Fruit fly (Drosophila melanogaster) whole organism, pupa: ENCODE data around the gene nmo.

Source experiments
- CG10348 ChIP-seq: fragments of 200-800 bp; sonication (Bioruptor generic); IDR thresholded peaks from 2 replicates; pipeline ENCODE4 v1.3.6; 2022; ENCODE audit warnings: missing biosample characterization, missing genetic modification characterization
- CG12605 ChIP-seq: fragments of 200-800 bp; sonication (Bioruptor generic); IDR thresholded peaks from 2 replicates; pipeline ENCODE4 v1.3.6; 2022; ENCODE audit warnings: missing biosample characterization, missing genetic modification characterization
- CG13204 ChIP-seq: fragments of 200-800 bp; sonication (Bioruptor generic); optimal IDR thresholded peaks from 2 replicates; lab custom pipeline; 2018; ENCODE audit warnings: missing biosample characterization, mild to moderate bottlenecking, missing genetic modification characterization, moderate library complexity
- CG14655 ChIP-seq: fragments of 200-800 bp; sonication (Bioruptor generic); optimal IDR thresholded peaks from 3 replicates; lab custom pipeline; 2017; ENCODE audit warnings: mild to moderate bottlenecking, missing biosample characterization, missing genetic modification reagents, missing genetic modification characterization
- CG15710 ChIP-seq: fragments of 200-800 bp; sonication (Bioruptor generic); optimal IDR thresholded peaks from 2 replicates; lab custom pipeline; 2018; ENCODE audit warnings: missing biosample characterization, mild to moderate bottlenecking, missing genetic modification characterization, moderate library complexity
- CG17806 ChIP-seq: fragments of 200-800 bp; sonication (Bioruptor generic); optimal IDR thresholded peaks from 2 replicates; lab custom pipeline; 2018; ENCODE audit warnings: missing biosample characterization, mild to moderate bottlenecking, missing genetic modification characterization, moderate library complexity
- CG32121 ChIP-seq: fragments of 200-800 bp; sonication (Bioruptor generic); IDR thresholded peaks from 2 replicates; pipeline ENCODE4 v1.3.6; 2022; ENCODE audit warnings: missing biosample characterization, missing genetic modification characterization
- CG34367 ChIP-seq: fragments of 200-800 bp; sonication (Bioruptor generic); optimal IDR thresholded peaks from 2 replicates; lab custom pipeline; 2018; ENCODE audit warnings: missing biosample characterization, mild to moderate bottlenecking, missing genetic modification characterization
- CG4496 ChIP-seq: fragments of 200-800 bp; sonication (Bioruptor generic); IDR thresholded peaks from 3 replicates; pipeline ENCODE4 v1.3.6; 2022; ENCODE audit warnings: missing biosample characterization, missing genetic modification characterization
- CG8159 ChIP-seq: fragments of 200-800 bp; sonication (Bioruptor generic); optimal IDR thresholded peaks from 3 replicates; lab custom pipeline; 2018; ENCODE audit warnings: missing biosample characterization, mild to moderate bottlenecking, missing genetic modification characterization, moderate library complexity
- CG8301 ChIP-seq: fragments of 200-800 bp; sonication (Bioruptor generic); optimal IDR thresholded peaks from 2 replicates; lab custom pipeline; 2018; ENCODE audit warnings: missing biosample characterization, mild to moderate bottlenecking, missing genetic modification characterization
- CG9948 ChIP-seq: fragments of 200-800 bp; sonication (Bioruptor generic); optimal IDR thresholded peaks from 2 replicates; lab custom pipeline; 2018; ENCODE audit warnings: missing biosample characterization, mild to moderate bottlenecking, missing genetic modification characterization, moderate library complexity
- D1 ChIP-seq: fragments of 200-800 bp; sonication (Bioruptor generic); optimal IDR thresholded peaks from 2 replicates; lab custom pipeline; 2018; ENCODE audit warnings: missing biosample characterization, mild to moderate bottlenecking, missing genetic modification characterization, moderate library complexity
- EcR ChIP-seq: fragments of 200-800 bp; sonication (Bioruptor generic); optimal IDR thresholded peaks from 3 replicates; lab custom pipeline; 2019; ENCODE audit warnings: missing biosample characterization, missing genetic modification characterization, mild to moderate bottlenecking, moderate library complexity, missing genetic modification reagents
- Ets98B ChIP-seq: fragments of 200-800 bp; sonication (Bioruptor generic); IDR thresholded peaks from 2 replicates; pipeline ENCODE4 v1.3.6; 2022; ENCODE audit warnings: missing biosample characterization, missing genetic modification characterization
- Pif1A ChIP-seq: fragments of 200-800 bp; sonication (Bioruptor generic); optimal IDR thresholded peaks from 3 replicates; lab custom pipeline; 2016; ENCODE audit warnings: missing biosample characterization, missing genetic modification characterization
- Pif1B ChIP-seq: fragments of 200-800 bp; sonication (Bioruptor generic); optimal IDR thresholded peaks from 3 replicates; lab custom pipeline; 2016; ENCODE audit warnings: missing biosample characterization, missing genetic modification characterization
- Snoo ChIP-seq: fragments of 200-800 bp; sonication (Bioruptor generic); optimal IDR thresholded peaks from 3 replicates; lab custom pipeline; 2017; ENCODE audit warnings: missing biosample characterization, mild to moderate bottlenecking, missing genetic modification characterization, inconsistent platforms
- fd96Ca ChIP-seq: fragments of 200-800 bp; sonication (Bioruptor generic); IDR thresholded peaks from 3 replicates; pipeline ENCODE4 v1.3.6; 2022; ENCODE audit warnings: missing biosample characterization, missing genetic modification characterization
- gl ChIP-seq: fragments of 200-800 bp; sonication (Bioruptor generic); optimal IDR thresholded peaks from 2 replicates; lab custom pipeline; 2018; ENCODE audit warnings: missing biosample characterization, mild to moderate bottlenecking, missing genetic modification characterization
- rn ChIP-seq: fragments of 200-800 bp; sonication (Bioruptor generic); IDR thresholded peaks from 2 replicates; pipeline ENCODE4 v1.3.6; 2022; ENCODE audit warnings: missing biosample characterization, missing genetic modification characterization

Gene nmo

DNA sequence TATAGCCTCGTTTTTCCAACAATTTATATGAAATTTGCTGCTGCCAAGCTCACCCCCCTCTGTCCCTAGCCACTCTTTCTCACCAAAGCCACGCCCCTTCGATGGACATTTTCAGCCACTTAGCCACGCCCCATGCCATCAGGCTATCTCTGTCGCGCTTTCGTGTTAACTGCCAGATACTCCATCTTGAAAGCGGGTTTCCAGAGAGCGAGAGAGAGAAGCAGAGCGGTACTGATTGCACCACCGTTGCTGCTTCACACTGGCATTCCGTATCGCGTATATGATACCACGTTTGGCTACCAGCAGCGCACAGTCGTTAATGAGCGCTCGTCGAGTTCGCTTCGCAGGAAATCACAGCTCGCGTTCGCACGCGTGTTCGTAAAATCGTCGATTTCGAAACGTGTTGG lies 31.0 kb upstream of the nmo start, which contains the start of gene exex:
TSS of gene exex (plus strand) at position 307 of the 407 bp plus-strand sequence.
- TF ChIP-seq D1 (tag; lab: Kevin White, UChicago) (peak; percentile 50), gl (tag; lab: Kevin White, UChicago) (no peak)

DNA sequence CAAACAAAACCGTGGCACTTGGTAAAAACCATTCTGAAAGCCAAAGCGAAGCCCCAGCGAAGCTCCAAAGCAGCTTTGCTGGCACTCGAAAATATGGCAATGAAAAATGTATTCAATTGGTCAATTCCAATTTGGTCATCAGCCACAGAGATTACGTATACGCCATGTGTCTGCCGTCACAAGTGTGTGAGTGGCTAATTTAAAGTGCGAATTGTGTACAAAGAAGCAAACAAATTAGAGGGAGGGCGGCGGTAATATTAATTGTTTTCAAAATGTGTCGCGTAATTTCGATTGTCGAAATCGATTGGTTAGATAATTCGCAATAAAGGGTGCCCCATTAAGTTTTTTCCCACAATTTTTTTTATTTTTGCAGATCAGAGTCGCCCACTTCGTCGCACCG lies 29.1 kb upstream of the nmo start:
- TF ChIP-seq rn (GFP tag; lab: Robert Waterston, UW) (no peak), CG12605 (GFP tag; lab: Robert Waterston, UW) (no peak)

DNA sequence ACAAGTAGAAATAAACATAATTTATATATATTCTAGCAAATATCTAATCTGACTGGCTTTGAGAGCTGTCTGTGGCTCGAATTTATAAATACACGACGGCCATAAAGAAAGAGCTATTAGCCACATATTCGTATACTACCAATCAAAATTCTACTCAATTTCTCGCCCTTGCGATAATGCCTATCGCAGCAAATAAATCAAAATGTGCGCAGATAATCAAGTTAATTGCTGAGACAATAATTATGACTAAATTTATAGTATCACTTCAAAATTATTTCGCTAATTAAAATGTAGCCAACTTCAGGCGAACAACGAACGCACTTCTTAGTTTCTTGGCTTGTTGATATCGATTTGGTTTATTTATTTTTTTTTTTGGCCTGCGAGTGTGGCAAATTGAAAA lies 27.0 kb upstream of the nmo start:
- TF ChIP-seq CG4496 (GFP tag; lab: Robert Waterston, UW), result no peak
- TF ChIP-seq Pif1A (GFP tag; lab: Kevin White, UChicago), result no peak
- no peak for TF ChIP-seq Snoo (tag; lab: Kevin White, UChicago)
- TF ChIP-seq gl (tag; lab: Kevin White, UChicago), result no peak
- TF ChIP-seq CG32121 (GFP tag; lab: Robert Waterston, UW), result no peak
- TF ChIP-seq Pif1B (GFP tag; lab: Kevin White, UChicago), result no peak
- no peak for TF ChIP-seq fd96Ca
- TF ChIP-seq CG13204 (GFP tag; lab: Kevin White, UChicago), result no peak
- no peak for TF ChIP-seq CG12605 (GFP tag; lab: Robert Waterston, UW)

DNA sequence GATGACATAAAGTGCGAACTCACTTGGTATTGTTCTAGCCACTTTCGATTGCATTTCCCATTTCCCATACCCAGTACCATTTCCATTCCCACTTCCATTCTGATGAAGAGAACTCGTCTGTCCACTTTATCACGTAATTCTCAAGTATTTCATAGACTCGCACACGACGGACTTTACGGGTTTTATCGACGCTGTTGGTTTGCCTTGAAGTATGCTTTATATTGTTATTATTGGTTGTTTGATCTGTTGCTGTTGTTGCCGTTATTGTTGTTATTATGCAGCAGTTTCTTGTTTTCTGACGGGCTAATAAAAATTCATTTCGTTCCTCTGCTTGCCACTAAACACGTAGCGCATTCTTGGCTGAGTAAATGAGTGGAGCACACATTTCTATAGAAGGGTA lies 26.3 kb upstream of the nmo start:
- TF ChIP-seq D1 (tag; lab: Kevin White, UChicago) (no peak), Ets98B (GFP tag; lab: Robert Waterston, UW) (no peak), CG12605 (GFP tag; lab: Robert Waterston, UW) (no peak), gl (tag; lab: Kevin White, UChicago) (no peak), Snoo (tag; lab: Kevin White, UChicago) (no peak), Pif1B (GFP tag; lab: Kevin White, UChicago) (no peak), Pif1A (GFP tag; lab: Kevin White, UChicago) (no peak), CG14655 (no peak), EcR (GFP tag; lab: Kevin White, UChicago) (no peak), CG32121 (GFP tag; lab: Robert Waterston, UW) (no peak), CG17806 (tag; lab: Kevin White, UChicago) (no peak), CG34367 (tag; lab: Kevin White, UChicago) (no peak), rn (GFP tag; lab: Robert Waterston, UW) (no peak), CG15710 (no peak), CG13204 (GFP tag; lab: Kevin White, UChicago) (no peak)

DNA sequence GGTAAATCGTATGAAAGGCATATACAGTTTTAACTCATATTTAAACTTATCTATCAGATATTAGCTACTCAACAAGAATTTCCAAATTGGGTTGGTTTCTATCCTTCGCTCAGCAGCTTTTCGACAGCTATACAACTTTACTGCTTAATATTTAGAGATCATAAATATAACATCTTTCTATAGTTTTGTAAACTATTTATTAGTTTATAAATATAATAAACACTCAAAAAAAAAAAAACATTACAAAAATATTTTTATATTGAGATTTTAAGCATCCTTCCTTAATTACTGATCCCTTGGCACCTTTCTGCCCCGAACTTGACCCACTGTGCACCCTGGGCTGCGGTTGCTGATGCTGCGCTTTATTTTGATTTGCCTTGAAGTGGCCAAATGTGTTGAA lies 25.9 kb upstream of the nmo start:
- TF ChIP-seq CG13204 (GFP tag; lab: Kevin White, UChicago), result no peak
- no peak for TF ChIP-seq CG9948 (tag; lab: Kevin White, UChicago)
- TF ChIP-seq CG8159, result no peak
- TF ChIP-seq CG34367 (tag; lab: Kevin White, UChicago), result no peak
- no peak for TF ChIP-seq EcR (GFP tag; lab: Kevin White, UChicago)
- TF ChIP-seq D1 (tag; lab: Kevin White, UChicago), result no peak
- TF ChIP-seq CG10348 (GFP tag; lab: Robert Waterston, UW), result no peak
- TF ChIP-seq gl (tag; lab: Kevin White, UChicago), result no peak
- no peak for TF ChIP-seq CG4496 (GFP tag; lab: Robert Waterston, UW)
- no peak for TF ChIP-seq CG17806 (tag; lab: Kevin White, UChicago)
- no peak for TF ChIP-seq fd96Ca
- TF ChIP-seq Pif1B (GFP tag; lab: Kevin White, UChicago), result no peak
- no peak for TF ChIP-seq Snoo (tag; lab: Kevin White, UChicago)
- no peak for TF ChIP-seq CG15710
- TF ChIP-seq Pif1A (GFP tag; lab: Kevin White, UChicago), result no peak
- TF ChIP-seq CG8301 (tag; lab: Kevin White, UChicago), result no peak
- TF ChIP-seq CG12605 (GFP tag; lab: Robert Waterston, UW), result no peak
- no peak for TF ChIP-seq rn (GFP tag; lab: Robert Waterston, UW)

DNA sequence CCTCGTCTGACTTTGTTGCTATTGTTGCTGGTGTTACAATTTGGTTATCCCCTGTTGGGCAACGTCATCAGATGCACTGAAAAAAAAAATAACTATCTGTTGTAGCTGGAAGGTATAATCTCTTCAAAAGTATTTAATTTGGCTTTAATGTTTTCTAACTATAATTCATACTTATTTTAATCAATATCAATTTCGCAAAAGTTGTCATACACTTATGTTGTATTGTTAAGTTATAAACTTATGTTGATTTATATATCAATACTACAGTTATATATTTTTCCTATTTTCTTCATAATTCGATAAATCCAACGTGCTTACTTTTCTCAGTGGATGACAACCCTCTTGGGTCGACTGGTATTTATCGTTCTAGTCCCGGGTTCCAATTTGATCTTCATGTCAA lies 25.1 kb upstream of the nmo start:
- TF ChIP-seq CG8159 (no peak), CG17806 (tag; lab: Kevin White, UChicago) (no peak), CG32121 (GFP tag; lab: Robert Waterston, UW) (no peak), Ets98B (GFP tag; lab: Robert Waterston, UW) (no peak), Snoo (tag; lab: Kevin White, UChicago) (no peak), EcR (GFP tag; lab: Kevin White, UChicago) (no peak), fd96Ca (no peak), D1 (tag; lab: Kevin White, UChicago) (no peak), CG34367 (tag; lab: Kevin White, UChicago) (no peak)

DNA sequence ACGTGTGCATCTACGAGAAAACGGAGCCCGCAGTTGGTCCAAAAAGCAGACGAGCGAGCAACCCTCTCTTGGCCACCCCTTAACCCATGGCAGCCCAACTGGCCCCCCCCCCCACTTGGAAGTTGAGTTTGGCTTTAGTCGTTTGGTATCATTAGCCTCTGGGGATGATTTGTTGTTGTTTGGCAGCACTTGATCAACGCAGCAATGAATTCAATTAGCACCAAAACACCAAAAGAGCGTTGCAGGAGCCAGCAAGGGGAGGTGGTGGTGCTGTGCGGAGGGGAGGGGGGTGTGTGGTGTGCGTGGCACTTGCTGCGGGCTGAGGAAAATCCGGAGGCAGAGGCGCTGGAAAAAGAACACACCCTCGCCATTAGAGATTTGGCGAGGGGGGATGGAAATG lies 23.9 kb upstream of the nmo start:
- TF ChIP-seq CG9948 (tag; lab: Kevin White, UChicago) (no peak), CG10348 (GFP tag; lab: Robert Waterston, UW) (0 out of 2 replicates have a peak, but pooled peaks have one; percentile 11)
